Worm (Caenorhabditis elegans): Measurements from ENCODE around the gene blos-7.

DNA sequence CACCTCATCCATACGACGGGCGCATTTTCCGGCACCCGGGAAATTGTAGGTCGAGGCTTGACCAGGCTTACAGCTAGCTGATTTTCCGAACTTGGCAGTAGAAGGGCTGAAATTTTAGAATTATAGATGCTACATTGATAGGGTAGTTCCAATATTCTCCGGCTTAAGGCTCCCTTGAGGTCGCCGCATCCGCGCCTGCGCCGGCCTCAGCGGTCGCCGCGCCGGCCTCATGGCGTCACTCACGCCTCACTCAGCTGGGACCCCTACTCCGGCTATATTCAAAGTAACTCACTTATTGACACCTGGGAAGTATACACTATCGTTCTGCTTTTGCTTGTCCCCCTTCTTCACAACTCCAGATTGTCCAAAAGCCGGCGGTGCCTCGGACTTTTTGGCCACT lies 21.4 kb upstream of the blos-7 start:
- TF ChIP-seq mls-2 (tag; optimal IDR thresholded peaks at IDR 0.05) (no peak), ztf-11 (tag; optimal IDR thresholded peaks at IDR 0.05) (no peak), pha-4 (tag; optimal IDR thresholded peaks at IDR 0.05) (no peak), unc-62 (GFP tag; optimal IDR thresholded peaks at IDR 0.05) (no peak), lsy-2 (tag; optimal IDR thresholded peaks at IDR 0.05) (no peak), unc-39 (tag; optimal IDR thresholded peaks at IDR 0.05) (no peak), flh-1 (GFP tag; optimal IDR thresholded peaks at IDR 0.05) (no peak), sptf-1 (tag; optimal IDR thresholded peaks at IDR 0.05) (no peak), nhr-237 (tag; optimal IDR thresholded peaks at IDR 0.05) (no peak), unc-120 (tag; optimal IDR thresholded peaks at IDR 0.05; ENCODE audit: poor library complexity, severe bottlenecking) (no peak), mab-5 (tag; optimal IDR thresholded peaks at IDR 0.05) (no peak), M03D4.4 (tag; optimal IDR thresholded peaks at IDR 0.05) (no peak)
